Fruit fly (Drosophila melanogaster) whole organism, embryonic: Measurements from ENCODE around the gene Ugt305A1.

Source experiments
- ATbp ChIP-seq: fragments of 200-800 bp; sonication (Bioruptor generic); optimal IDR thresholded peaks from 2 replicates; lab custom pipeline; 2017; ENCODE audit warnings: missing biosample characterization, mild to moderate bottlenecking, missing genetic modification characterization, missing genetic modification reagents
- Atf-2 ChIP-seq: fragments of 200-800 bp; sonication (Bioruptor generic); optimal IDR thresholded peaks from 2 replicates; lab custom pipeline; 2016; ENCODE audit warnings: missing biosample characterization, missing genetic modification characterization
- Atf3 ChIP-seq: fragments of 200-800 bp; sonication (Bioruptor generic); optimal IDR thresholded peaks from 3 replicates; lab custom pipeline; 2016; ENCODE audit warnings: missing biosample characterization, missing genetic modification characterization
- BtbVII ChIP-seq: fragments of 200-800 bp; sonication (Bioruptor generic); optimal IDR thresholded peaks from 3 replicates; lab custom pipeline; 2017; ENCODE audit warnings: missing biosample characterization, mild to moderate bottlenecking, missing genetic modification characterization
- CG10959 ChIP-seq: fragments of 200-800 bp; sonication (Bioruptor generic); IDR thresholded peaks from 2 replicates; pipeline ENCODE4 v1.3.6; 2022; ENCODE audit warnings: missing biosample characterization, missing genetic modification characterization
- CG1233 ChIP-seq: fragments of 200-800 bp; sonication (Bioruptor generic); optimal IDR thresholded peaks from 4 replicates; lab custom pipeline; 2018; ENCODE audit warnings: missing biosample characterization, mild to moderate bottlenecking, missing genetic modification characterization
- CG12391 ChIP-seq: fragments of 200-800 bp; sonication (Bioruptor generic); optimal IDR thresholded peaks from 3 replicates; lab custom pipeline; 2018; ENCODE audit warnings: missing biosample characterization, mild to moderate bottlenecking, missing genetic modification characterization, moderate library complexity
- CG12659 ChIP-seq: fragments of 200-800 bp; sonication (Bioruptor generic); optimal IDR thresholded peaks from 3 replicates; lab custom pipeline; 2017; ENCODE audit warnings: mild to moderate bottlenecking, missing biosample characterization, missing genetic modification reagents, missing genetic modification characterization
- CG12769 ChIP-seq: fragments of 200-800 bp; sonication (Bioruptor generic); optimal IDR thresholded peaks from 2 replicates; lab custom pipeline; 2019; ENCODE audit warnings: missing biosample characterization, mild to moderate bottlenecking, missing genetic modification characterization, moderate library complexity
- CG12942 ChIP-seq: fragments of 200-800 bp; sonication (Bioruptor generic); optimal IDR thresholded peaks from 3 replicates; lab custom pipeline; 2016; ENCODE audit warnings: missing biosample characterization, missing genetic modification characterization
- CG15479 ChIP-seq: fragments of 200-800 bp; sonication (Bioruptor generic); optimal IDR thresholded peaks from 3 replicates; lab custom pipeline; 2019; ENCODE audit warnings: missing biosample characterization, mild to moderate bottlenecking, missing genetic modification characterization, moderate library complexity
- CG15514 ChIP-seq: fragments of 200-800 bp; sonication (Bioruptor generic); optimal IDR thresholded peaks from 3 replicates; lab custom pipeline; 2017; ENCODE audit warnings: missing biosample characterization, missing genetic modification characterization, mild to moderate bottlenecking, moderate library complexity, missing genetic modification reagents
- CG15601 ChIP-seq: fragments of 200-800 bp; sonication (Bioruptor generic); optimal IDR thresholded peaks from 3 replicates; lab custom pipeline; 2019; ENCODE audit warnings: missing biosample characterization, mild to moderate bottlenecking, missing genetic modification characterization, moderate library complexity
- CG1603 ChIP-seq: fragments of 200-800 bp; sonication (Bioruptor generic); optimal IDR thresholded peaks from 2 replicates; lab custom pipeline; 2019; ENCODE audit warnings: missing biosample characterization, mild to moderate bottlenecking, missing genetic modification characterization, moderate library complexity
- CG17328 ChIP-seq: fragments of 200-800 bp; sonication (Bioruptor generic); IDR thresholded peaks from 2 replicates; pipeline ENCODE4 v1.3.6; 2022; ENCODE audit warnings: missing biosample characterization, missing genetic modification characterization
- CG18619 ChIP-seq: fragments of 200-800 bp; sonication (Bioruptor generic); optimal IDR thresholded peaks from 3 replicates; lab custom pipeline; 2017; ENCODE audit warnings: missing biosample characterization, mild to moderate bottlenecking, missing genetic modification characterization
- CG2120 ChIP-seq: fragments of 200-800 bp; sonication (Bioruptor generic); optimal IDR thresholded peaks from 3 replicates; lab custom pipeline; 2016; ENCODE audit warnings: missing biosample characterization, missing genetic modification characterization
- CG30403 ChIP-seq: fragments of 200-800 bp; sonication (Bioruptor generic); optimal IDR thresholded peaks from 3 replicates; lab custom pipeline; 2016; ENCODE audit warnings: missing biosample characterization, missing genetic modification characterization
- CG3163 ChIP-seq: fragments of 200-800 bp; sonication (Bioruptor generic); optimal IDR thresholded peaks from 3 replicates; lab custom pipeline; 2016; ENCODE audit warnings: missing biosample characterization, missing genetic modification characterization
- CG33557 ChIP-seq: fragments of 200-800 bp; sonication (Bioruptor generic); optimal IDR thresholded peaks from 2 replicates; lab custom pipeline; 2019; ENCODE audit warnings: missing biosample characterization, mild to moderate bottlenecking, missing genetic modification characterization, moderate library complexity
- CG3838 ChIP-seq: fragments of 200-800 bp; sonication (Bioruptor generic); optimal IDR thresholded peaks from 3 replicates; lab custom pipeline; 2016; ENCODE audit warnings: missing biosample characterization, missing genetic modification characterization
- CG6791 ChIP-seq: fragments of 200-800 bp; sonication (Bioruptor generic); IDR thresholded peaks from 3 replicates; pipeline ENCODE4 v1.3.6; 2022; ENCODE audit warnings: missing biosample characterization, missing genetic modification characterization; ENCODE audit not compliant: partially characterized antibody
- CG7839 ChIP-seq: fragments of 200-800 bp; sonication (Bioruptor generic); optimal IDR thresholded peaks from 3 replicates; lab custom pipeline; 2018; ENCODE audit warnings: missing biosample characterization, mild to moderate bottlenecking, missing genetic modification characterization, moderate library complexity
- CG8290 ChIP-seq, 3 experiments: fragments of 200-800 bp; sonication (Bioruptor generic); optimal IDR thresholded peaks; 2 replicates each; lab custom pipeline; 2016 to 2019; ENCODE audit warnings: missing biosample characterization in 3 of 3, missing genetic modification characterization in 3 of 3, mild to moderate bottlenecking in 2 of 3, moderate library complexity in 1 of 3
- CG9215 ChIP-seq: fragments of 200-800 bp; sonication (Bioruptor generic); IDR thresholded peaks from 2 replicates; pipeline ENCODE4 v1.3.6; 2022; ENCODE audit warnings: missing biosample characterization, missing genetic modification characterization
- Dek ChIP-seq: fragments of 200-800 bp; sonication (Bioruptor generic); optimal IDR thresholded peaks from 3 replicates; lab custom pipeline; 2019; ENCODE audit warnings: missing biosample characterization, mild to moderate bottlenecking, missing genetic modification characterization, moderate library complexity
- HHEX ChIP-seq: fragments of 200-800 bp; sonication (Bioruptor generic); optimal IDR thresholded peaks from 3 replicates; lab custom pipeline; 2017; ENCODE audit warnings: missing biosample characterization, mild to moderate bottlenecking, missing genetic modification characterization, missing genetic modification reagents
- HLH3B ChIP-seq: fragments of 200-800 bp; sonication (Bioruptor generic); IDR thresholded peaks from 2 replicates; pipeline ENCODE4 v1.3.6; 2022; ENCODE audit warnings: missing biosample characterization, missing genetic modification characterization
- HLH4C ChIP-seq: fragments of 200-800 bp; sonication (Bioruptor generic); IDR thresholded peaks from 3 replicates; pipeline ENCODE4 v1.3.6; 2022; ENCODE audit warnings: missing biosample characterization, missing genetic modification characterization; ENCODE audit not compliant: partially characterized antibody
- HmgD ChIP-seq: fragments of 200-800 bp; sonication (Bioruptor generic); optimal IDR thresholded peaks from 3 replicates; lab custom pipeline; 2016; ENCODE audit warnings: missing biosample characterization, missing genetic modification characterization
- Kr ChIP-seq: fragments of 200-800 bp; sonication (Bioruptor generic); optimal IDR thresholded peaks from 2 replicates; lab custom pipeline; 2017; ENCODE audit warnings: missing biosample characterization, mild to moderate bottlenecking, missing genetic modification characterization
- Mrtf ChIP-seq: fragments of 200-800 bp; sonication (Bioruptor generic); IDR thresholded peaks from 3 replicates; pipeline ENCODE4 v1.3.6; 2022; ENCODE audit warnings: missing biosample characterization, missing genetic modification characterization
- PHDP ChIP-seq: fragments of 200-800 bp; sonication (Bioruptor generic); optimal IDR thresholded peaks from 3 replicates; lab custom pipeline; 2018; ENCODE audit warnings: missing biosample characterization, mild to moderate bottlenecking, missing genetic modification characterization, moderate library complexity
- Scr ChIP-seq: fragments of 200-800 bp; sonication (Bioruptor generic); IDR thresholded peaks from 2 replicates; pipeline ENCODE4 v1.3.6; 2022; ENCODE audit warnings: missing biosample characterization, missing genetic modification characterization; ENCODE audit not compliant: partially characterized antibody
- cato ChIP-seq: fragments of 200-800 bp; sonication (Bioruptor generic); optimal IDR thresholded peaks from 2 replicates; lab custom pipeline; 2016; ENCODE audit warnings: missing biosample characterization, missing genetic modification characterization, borderline replicate concordance
- caup ChIP-seq: fragments of 200-800 bp; sonication (Bioruptor generic); optimal IDR thresholded peaks from 3 replicates; lab custom pipeline; 2017; ENCODE audit warnings: missing biosample characterization, mild to moderate bottlenecking, missing genetic modification characterization, moderate library complexity; ENCODE audit not compliant: severe bottlenecking
- chinmo ChIP-seq: fragments of 200-800 bp; sonication (Bioruptor generic); IDR thresholded peaks from 4 replicates; pipeline ENCODE4 v1.3.6; 2022; ENCODE audit warnings: missing biosample characterization, missing genetic modification characterization; ENCODE audit not compliant: partially characterized antibody
- da ChIP-seq: fragments of 200-800 bp; sonication (Bioruptor generic); optimal IDR thresholded peaks from 2 replicates; lab custom pipeline; 2016; ENCODE audit warnings: missing biosample characterization, missing genetic modification characterization
- nau ChIP-seq: fragments of 200-800 bp; sonication (Bioruptor generic); optimal IDR thresholded peaks from 3 replicates; lab custom pipeline; 2017; ENCODE audit warnings: missing biosample characterization, mild to moderate bottlenecking, missing genetic modification characterization, missing genetic modification reagents
- nerfin-1 ChIP-seq: fragments of 200-800 bp; sonication (Bioruptor generic); optimal IDR thresholded peaks from 3 replicates; lab custom pipeline; 2019; ENCODE audit warnings: missing biosample characterization, mild to moderate bottlenecking, missing genetic modification characterization, moderate library complexity
- pros ChIP-seq: fragments of 200-800 bp; sonication (Bioruptor generic); optimal IDR thresholded peaks from 3 replicates; lab custom pipeline; 2019; ENCODE audit warnings: missing biosample characterization, mild to moderate bottlenecking, missing genetic modification characterization, moderate library complexity
- pzg ChIP-seq: fragments of 200-800 bp; sonication (Bioruptor generic); optimal IDR thresholded peaks from 3 replicates; lab custom pipeline; 2018; ENCODE audit warnings: missing biosample characterization, mild to moderate bottlenecking, missing genetic modification characterization, moderate library complexity
- sd ChIP-seq: fragments of 200-800 bp; sonication (Bioruptor generic); optimal IDR thresholded peaks from 3 replicates; lab custom pipeline; 2018; ENCODE audit warnings: missing biosample characterization, mild to moderate bottlenecking, missing genetic modification characterization, moderate library complexity
- sens ChIP-seq: fragments of 200-800 bp; sonication (Bioruptor generic); peaks from one replicate; lab custom pipeline; 2016; ENCODE audit warnings: missing biosample characterization, missing genetic modification characterization
- stwl ChIP-seq: fragments of 200-800 bp; sonication (Bioruptor generic); optimal IDR thresholded peaks from 3 replicates; lab custom pipeline; 2018; ENCODE audit warnings: missing biosample characterization, mild to moderate bottlenecking, missing genetic modification characterization, moderate library complexity
- tap ChIP-seq: fragments of 200-800 bp; optimal IDR thresholded peaks from 3 replicates; lab custom pipeline; 2019; ENCODE audit warnings: missing biosample characterization, mild to moderate bottlenecking, missing genetic modification characterization, moderate library complexity
- twi ChIP-seq: fragments of 200-800 bp; optimal IDR thresholded peaks from 2 replicates; lab custom pipeline; 2019; ENCODE audit warnings: missing biosample characterization, mild to moderate bottlenecking, missing genetic modification characterization, moderate library complexity
- wek ChIP-seq: fragments of 200-800 bp; sonication (Bioruptor generic); optimal IDR thresholded peaks from 3 replicates; lab custom pipeline; 2018; ENCODE audit warnings: missing biosample characterization, mild to moderate bottlenecking, missing genetic modification characterization, moderate library complexity

The Ugt305A1 gene

dm6 chr3L:4092705-4093257, 33.2 kb downstream of the Ugt305A1 start, which contains the start of gene CG14990 (continued):
- TF ChIP-seq BtbVII, result no peak
- peak; percentile 65 for TF ChIP-seq sd (tag; lab: Kevin White, UChicago)
- TF ChIP-seq CG33557 (GFP tag; lab: Kevin White, UChicago), result no peak
- no peak for TF ChIP-seq nau (GFP tag; lab: Kevin White, UChicago)
- no peak for TF ChIP-seq da
- no peak for TF ChIP-seq CG2120
- peak; percentile 12 for TF ChIP-seq CG15514 (GFP tag; lab: Kevin White, UChicago)
- TF ChIP-seq Dek (tag; lab: Kevin White, UChicago), result no peak
- no peak for TF ChIP-seq HHEX (GFP tag; lab: Kevin White, UChicago)
- TF ChIP-seq Mrtf, result no peak
- no peak for TF ChIP-seq CG10959
- 0 out of 3 replicates have a peak, but pooled peaks have one; percentile 19 for TF ChIP-seq HLH4C (GFP tag; lab: Robert Waterston, UW)
- TF ChIP-seq Atf3 (GFP tag; lab: Kevin White, UChicago), result no peak
- peak; percentile 34; the same call in 1 of the 3 replicates for TF ChIP-seq CG6791 (GFP tag; lab: Robert Waterston, UW)
- TF ChIP-seq stwl (tag; lab: Kevin White, UChicago), result peak; percentile 90
- no peak for TF ChIP-seq CG30403
- TF ChIP-seq wek (GFP tag; lab: Kevin White, UChicago), result no peak
- peak; percentile 25 for TF ChIP-seq CG12659 (GFP tag; lab: Kevin White, UChicago)
- peak; percentile 75 for TF ChIP-seq sens (GFP tag; lab: Kevin White, UChicago)
- TF ChIP-seq CG17328 (GFP tag; lab: Robert Waterston, UW), result no peak
- no peak for TF ChIP-seq CG3163
- TF ChIP-seq ATbp, result no peak
- TF ChIP-seq CG8290 (GFP tag; optimal IDR thresholded peaks at IDR 0.05; lab: Kevin White, UChicago), result peak; percentile 46
- TF ChIP-seq CG8290 (tag; optimal IDR thresholded peaks at IDR 0.05; lab: Kevin White, UChicago), result peak in 1 of 2 experiments; percentile 56
- peak; percentile 10 for TF ChIP-seq CG12391 (tag; lab: Kevin White, UChicago)
- no peak for TF ChIP-seq HLH3B (GFP tag; lab: Robert Waterston, UW)
- TF ChIP-seq CG7839 (tag; lab: Kevin White, UChicago), result peak; percentile 19
- 0 out of 2 replicates have a peak, but pooled peaks have one; percentile 26 for TF ChIP-seq Scr (GFP tag; lab: Robert Waterston, UW)
- no peak for TF ChIP-seq CG9215 (GFP tag; lab: Robert Waterston, UW)
- peak; percentile 45 for TF ChIP-seq CG1603 (tag; lab: Kevin White, UChicago)
- TF ChIP-seq pros (GFP tag; lab: Kevin White, UChicago), result no peak
- no peak for TF ChIP-seq Atf-2
- TF ChIP-seq twi, result no peak
- no peak for TF ChIP-seq caup
- no peak for TF ChIP-seq CG18619 (GFP tag; lab: Kevin White, UChicago)
- TF ChIP-seq nerfin-1 (tag; lab: Kevin White, UChicago), result no peak
- TF ChIP-seq chinmo, result peak; percentile 74; the same call in 1 of the 4 replicates
- TF ChIP-seq CG12942 (GFP tag; lab: Kevin White, UChicago), result no peak
- no peak for TF ChIP-seq PHDP (tag; lab: Kevin White, UChicago)
- no peak for TF ChIP-seq CG3838 (GFP tag; lab: Kevin White, UChicago)
- no peak for TF ChIP-seq CG12769 (tag; lab: Kevin White, UChicago)
- peak; percentile 30 for TF ChIP-seq pzg (GFP tag; lab: Kevin White, UChicago)
- no peak for TF ChIP-seq Kr (GFP tag; lab: Kevin White, UChicago)
- peak; percentile 3 for TF ChIP-seq tap (tag; lab: Kevin White, UChicago)
- TF ChIP-seq CG15601 (tag; lab: Kevin White, UChicago), result peak; percentile 23
- TF ChIP-seq CG15479 (GFP tag; lab: Kevin White, UChicago), result no peak
- no peak for TF ChIP-seq CG1233 (GFP tag; lab: Kevin White, UChicago)
- TF ChIP-seq cato (GFP tag; lab: Kevin White, UChicago), result no peak
- peak; percentile 2 for TF ChIP-seq HmgD (GFP tag; lab: Kevin White, UChicago)
